Fruit fly (Drosophila melanogaster) whole organism, embryonic: ENCODE results near the gene Dbx.

Experiments
- Atf6 ChIP-seq: fragments of 200-800 bp; sonication (Bioruptor generic); IDR thresholded peaks from 2 replicates; pipeline ENCODE4 v1.3.6; 2022; ENCODE audit warnings: missing biosample characterization, missing genetic modification characterization
- Bdp1 ChIP-seq: fragments of 200-800 bp; sonication (Bioruptor generic); optimal IDR thresholded peaks from 3 replicates; lab custom pipeline; 2016; ENCODE audit warnings: missing biosample characterization, missing genetic modification characterization
- CG13775 ChIP-seq: fragments of 200-800 bp; sonication (Bioruptor generic); optimal IDR thresholded peaks from 3 replicates; lab custom pipeline; 2017; ENCODE audit warnings: missing biosample characterization, mild to moderate bottlenecking, missing genetic modification characterization
- CG14441 ChIP-seq: fragments of 200-800 bp; sonication (Bioruptor generic); IDR thresholded peaks from 2 replicates; pipeline ENCODE4 v1.3.6; 2022; ENCODE audit warnings: missing biosample characterization, missing genetic modification characterization
- CG14710 ChIP-seq: fragments of 200-800 bp; sonication (Bioruptor generic); optimal IDR thresholded peaks from 3 replicates; lab custom pipeline; 2019; ENCODE audit warnings: missing biosample characterization, mild to moderate bottlenecking, missing genetic modification characterization, moderate library complexity
- CG15011 ChIP-seq: fragments of 200-800 bp; sonication (Bioruptor generic); optimal IDR thresholded peaks from 3 replicates; lab custom pipeline; 2018; ENCODE audit warnings: missing biosample characterization, mild to moderate bottlenecking, missing genetic modification characterization
- CG15269 ChIP-seq: fragments of 200-800 bp; sonication (Bioruptor generic); optimal IDR thresholded peaks from 2 replicates; lab custom pipeline; 2018; ENCODE audit warnings: missing biosample characterization, mild to moderate bottlenecking, missing genetic modification characterization, moderate library complexity
- CG15514 ChIP-seq: fragments of 200-800 bp; sonication (Bioruptor generic); optimal IDR thresholded peaks from 3 replicates; lab custom pipeline; 2017; ENCODE audit warnings: missing biosample characterization, missing genetic modification characterization, mild to moderate bottlenecking, moderate library complexity, missing genetic modification reagents
- CG16813 ChIP-seq: fragments of 200-800 bp; sonication (Bioruptor generic); IDR thresholded peaks from 3 replicates; pipeline ENCODE4 v1.3.6; 2022; ENCODE audit warnings: missing biosample characterization, missing genetic modification characterization; ENCODE audit not compliant: partially characterized antibody
- CG18476 ChIP-seq: fragments of 200-800 bp; sonication (Bioruptor generic); optimal IDR thresholded peaks from 2 replicates; lab custom pipeline; 2016; ENCODE audit warnings: missing biosample characterization, mild to moderate bottlenecking, missing genetic modification characterization
- CG2116 ChIP-seq: fragments of 200-800 bp; sonication (Bioruptor generic); optimal IDR thresholded peaks from 3 replicates; lab custom pipeline; 2018; ENCODE audit warnings: missing biosample characterization, mild to moderate bottlenecking, missing genetic modification characterization
- CG2129 ChIP-seq: fragments of 200-800 bp; sonication (Bioruptor generic); IDR thresholded peaks from 2 replicates; pipeline ENCODE4 v1.3.6; 2022; ENCODE audit warnings: missing biosample characterization, missing genetic modification characterization; ENCODE audit not compliant: partially characterized antibody
- CG32767 ChIP-seq: fragments of 200-800 bp; sonication (Bioruptor generic); IDR thresholded peaks from 2 replicates; pipeline ENCODE4 v1.3.6; 2022; ENCODE audit warnings: missing biosample characterization, missing genetic modification characterization
- CG32772 ChIP-seq: fragments of 200-800 bp; sonication (Bioruptor generic); IDR thresholded peaks from 2 replicates; pipeline ENCODE4 v1.3.6; 2022; ENCODE audit warnings: missing biosample characterization, missing genetic modification characterization
- CG33213 ChIP-seq: fragments of 200-800 bp; sonication (Bioruptor generic); optimal IDR thresholded peaks from 3 replicates; lab custom pipeline; 2016; ENCODE audit warnings: missing biosample characterization, missing genetic modification characterization
- CG34422 ChIP-seq: fragments of 200-800 bp; sonication (Bioruptor generic); IDR thresholded peaks from 3 replicates; pipeline ENCODE4 v1.3.6; 2022; ENCODE audit warnings: missing biosample characterization, missing genetic modification characterization
- CG6175 ChIP-seq: fragments of 200-800 bp; sonication (Bioruptor generic); IDR thresholded peaks from 3 replicates; pipeline ENCODE4 v1.3.6; 2022; ENCODE audit warnings: missing biosample characterization, missing genetic modification characterization
- CG6791 ChIP-seq: fragments of 200-800 bp; sonication (Bioruptor generic); IDR thresholded peaks from 3 replicates; pipeline ENCODE4 v1.3.6; 2022; ENCODE audit warnings: missing biosample characterization, missing genetic modification characterization; ENCODE audit not compliant: partially characterized antibody
- CG9727 ChIP-seq: fragments of 200-800 bp; sonication (Bioruptor generic); optimal IDR thresholded peaks from 3 replicates; lab custom pipeline; 2017; ENCODE audit warnings: missing biosample characterization, mild to moderate bottlenecking, missing genetic modification characterization
- CG9817 ChIP-seq: fragments of 200-800 bp; sonication (Bioruptor generic); optimal IDR thresholded peaks from 2 replicates; lab custom pipeline; 2018; ENCODE audit warnings: missing biosample characterization, mild to moderate bottlenecking, missing genetic modification characterization, moderate library complexity
- Drgx ChIP-seq: fragments of 200-800 bp; sonication (Bioruptor generic); IDR thresholded peaks from 2 replicates; pipeline ENCODE4 v1.3.6; 2022; ENCODE audit warnings: missing biosample characterization, missing genetic modification characterization
- Gug ChIP-seq: fragments of 200-800 bp; sonication (Bioruptor generic); IDR thresholded peaks from 4 replicates; pipeline ENCODE4 v1.3.6; 2022; ENCODE audit warnings: missing biosample characterization, missing genetic modification characterization
- H2.0 ChIP-seq: fragments of 200-800 bp; sonication (Bioruptor generic); IDR thresholded peaks from 2 replicates; pipeline ENCODE4 v1.3.6; 2022; ENCODE audit warnings: missing biosample characterization, missing genetic modification characterization
- HmgZ ChIP-seq: fragments of 200-800 bp; sonication (Bioruptor generic); optimal IDR thresholded peaks from 2 replicates; lab custom pipeline; 2018; ENCODE audit warnings: missing biosample characterization, mild to moderate bottlenecking, missing genetic modification characterization
- Hsf ChIP-seq: fragments of 200-800 bp; sonication (Bioruptor generic); optimal IDR thresholded peaks from 3 replicates; lab custom pipeline; 2016; ENCODE audit warnings: missing biosample characterization, missing genetic modification characterization
- MBD-R2 ChIP-seq: fragments of 200-800 bp; sonication (Bioruptor generic); IDR thresholded peaks from 2 replicates; pipeline ENCODE4 v1.3.6; 2022; ENCODE audit warnings: missing biosample characterization, missing genetic modification characterization
- Neu2 ChIP-seq: fragments of 200-800 bp; sonication (Bioruptor generic); optimal IDR thresholded peaks from 3 replicates; lab custom pipeline; 2016; ENCODE audit warnings: missing biosample characterization, missing genetic modification characterization, borderline replicate concordance
- Opbp ChIP-seq: fragments of 200-800 bp; sonication (Bioruptor generic); IDR thresholded peaks from 3 replicates; pipeline ENCODE4 v1.3.6; 2022; ENCODE audit warnings: missing biosample characterization, missing genetic modification characterization; ENCODE audit not compliant: partially characterized antibody
- Sin3A ChIP-seq: fragments of >200 bp; optimal IDR thresholded peaks from 2 replicates; lab custom pipeline; 2018
- Sry-δ ChIP-seq: fragments of 200-800 bp; sonication (Bioruptor generic); optimal IDR thresholded peaks from 2 replicates; lab custom pipeline; 2016; ENCODE audit warnings: missing biosample characterization, missing genetic modification characterization
- Xbp1 ChIP-seq: fragments of 200-800 bp; sonication (Bioruptor generic); optimal IDR thresholded peaks from 3 replicates; lab custom pipeline; 2016; ENCODE audit warnings: missing biosample characterization, mild to moderate bottlenecking, missing genetic modification characterization
- amos ChIP-seq: fragments of 200-800 bp; sonication (Bioruptor generic); IDR thresholded peaks from 2 replicates; pipeline ENCODE4 v1.3.6; 2022; ENCODE audit warnings: missing biosample characterization, missing genetic modification characterization; ENCODE audit not compliant: partially characterized antibody
- bbx ChIP-seq: fragments of 200-800 bp; sonication (Bioruptor generic); IDR thresholded peaks from 2 replicates; pipeline ENCODE4 v1.3.6; 2022; ENCODE audit warnings: missing biosample characterization, missing genetic modification characterization; ENCODE audit not compliant: partially characterized antibody
- crol ChIP-seq: fragments of 200-800 bp; sonication (Bioruptor generic); IDR thresholded peaks from 2 replicates; pipeline ENCODE4 v1.3.6; 2022; ENCODE audit warnings: missing biosample characterization, missing genetic modification characterization
- hb ChIP-seq: fragments of 200-800 bp; sonication (Bioruptor generic); IDR thresholded peaks from 3 replicates; pipeline ENCODE4 v1.3.6; 2022; ENCODE audit warnings: missing biosample characterization, missing genetic modification characterization; ENCODE audit not compliant: partially characterized antibody
- hbn ChIP-seq: fragments of 200-800 bp; sonication (Bioruptor generic); IDR thresholded peaks from 2 replicates; pipeline ENCODE4 v1.3.6; 2022; ENCODE audit warnings: missing biosample characterization, missing genetic modification characterization; ENCODE audit not compliant: partially characterized antibody
- nerfin-2 ChIP-seq: fragments of 200-800 bp; sonication (Bioruptor generic); IDR thresholded peaks from 2 replicates; pipeline ENCODE4 v1.3.6; 2022; ENCODE audit warnings: missing biosample characterization, missing genetic modification characterization; ENCODE audit not compliant: partially characterized antibody
- prd ChIP-seq, 3 experiments: fragments of >200 bp in 2 of 3; fragments of 200-800 bp in 1 of 3; sonication (Bioruptor generic) in 1 of 3; optimal IDR thresholded peaks in 2 of 3; IDR thresholded peaks in 1 of 3; 2 replicates in 2 of 3; 3 replicates in 1 of 3; pipeline versions ENCODE4 v1.3.6 to Lab custom; 2017 to 2022; ENCODE audit warnings: missing biosample characterization in 1 of 3, missing genetic modification characterization in 1 of 3
- pros ChIP-seq: fragments of 200-800 bp; sonication (Bioruptor generic); optimal IDR thresholded peaks from 3 replicates; lab custom pipeline; 2019; ENCODE audit warnings: missing biosample characterization, mild to moderate bottlenecking, missing genetic modification characterization, moderate library complexity
- pzg ChIP-seq: fragments of 200-800 bp; sonication (Bioruptor generic); optimal IDR thresholded peaks from 3 replicates; lab custom pipeline; 2018; ENCODE audit warnings: missing biosample characterization, mild to moderate bottlenecking, missing genetic modification characterization, moderate library complexity
- shn ChIP-seq: fragments of 200-800 bp; sonication (Bioruptor generic); optimal IDR thresholded peaks from 3 replicates; lab custom pipeline; 2016; ENCODE audit warnings: missing biosample characterization, missing genetic modification characterization
- sna ChIP-seq: fragments of 200-800 bp; sonication (Bioruptor generic); IDR thresholded peaks from 2 replicates; pipeline ENCODE4 v1.3.6; 2022; ENCODE audit warnings: missing biosample characterization, missing genetic modification characterization; ENCODE audit not compliant: partially characterized antibody
- tna ChIP-seq: fragments of 200-800 bp; sonication (Bioruptor generic); IDR thresholded peaks from 2 replicates; pipeline ENCODE4 v1.3.6; 2022; ENCODE audit warnings: missing biosample characterization, missing genetic modification characterization; ENCODE audit not compliant: partially characterized antibody
- unc-4 ChIP-seq: fragments of 200-800 bp; sonication (Bioruptor generic); IDR thresholded peaks from 2 replicates; pipeline ENCODE4 v1.3.6; 2022; ENCODE audit warnings: missing biosample characterization, missing genetic modification characterization; ENCODE audit not compliant: partially characterized antibody
- vnd ChIP-seq: fragments of 200-800 bp; sonication (Bioruptor generic); IDR thresholded peaks from 3 replicates; pipeline ENCODE4 v1.3.6; 2022; ENCODE audit warnings: missing biosample characterization, missing genetic modification characterization; ENCODE audit not compliant: partially characterized antibody
- zen2 ChIP-seq: fragments of 200-800 bp; sonication (Bioruptor generic); IDR thresholded peaks from 3 replicates; pipeline ENCODE4 v1.3.6; 2022; ENCODE audit warnings: missing biosample characterization, missing genetic modification characterization; ENCODE audit not compliant: partially characterized antibody

The Dbx gene

dm6 chr3L:1947463-1948126, 26.5 kb downstream of the Dbx start, which contains the start of the genes mu2 and Cnb (continued):
- TF ChIP-seq bbx (GFP tag; lab: Robert Waterston, UW) (peak; percentile 62), CG15011 (GFP tag; lab: Kevin White, UChicago) (no peak), Bdp1 (GFP tag; lab: Kevin White, UChicago) (peak; percentile 10), CG34422 (GFP tag; lab: Robert Waterston, UW) (peak; percentile 40; the same call in 1 of the 3 replicates), MBD-R2 (GFP tag; lab: Robert Waterston, UW) (peak; percentile 92), Atf6 (GFP tag; lab: Robert Waterston, UW) (no peak), amos (GFP tag; lab: Robert Waterston, UW) (peak; percentile 76), Gug (0 out of 4 replicates have a peak, but pooled peaks have one; percentile 27), CG2129 (GFP tag; lab: Robert Waterston, UW) (peak; percentile 71), prd (optimal IDR thresholded peaks at IDR 0.05; lab: Kevin White, UChicago) (no peak), prd (GFP tag; IDR thresholded peaks at IDR 0.05; lab: Robert Waterston, UW) (0 out of 3 replicates have a peak, but pooled peaks have one; percentile 18), Neu2 (GFP tag; lab: Kevin White, UChicago) (no peak), Sin3A (lab: Kevin White, UChicago) (peak; percentile 90), zen2 (peak; percentile 75; the same call in 2 of the 3 replicates), vnd (GFP tag; lab: Robert Waterston, UW) (peak; percentile 72), CG14710 (tag; lab: Kevin White, UChicago) (peak; percentile 79), CG15514 (peak; percentile 80), CG13775 (peak; percentile 35), shn (peak; percentile 15), pzg (peak; percentile 59), CG33213 (GFP tag; lab: Kevin White, UChicago) (no peak), nerfin-2 (peak; percentile 60; the same call in 1 of the 2 replicates), hb (GFP tag; lab: Robert Waterston, UW) (peak; percentile 73), HmgZ (peak; percentile 21), CG15269 (no peak), CG14441 (GFP tag; lab: Robert Waterston, UW) (0 out of 2 replicates have a peak, but pooled peaks have one; percentile 18), CG18476 (GFP tag; lab: Kevin White, UChicago) (peak; percentile 2), Xbp1 (GFP tag; lab: Kevin White, UChicago) (peak; percentile 51), Sry-δ (GFP tag; lab: Kevin White, UChicago) (peak; percentile 73), Drgx (GFP tag; lab: Robert Waterston, UW) (no peak), Opbp (GFP tag; lab: Robert Waterston, UW) (peak; percentile 78; the same call in 2 of the 3 replicates), CG6791 (GFP tag; lab: Robert Waterston, UW) (peak; percentile 60), CG2116 (peak; percentile 74), hbn (GFP tag; lab: Robert Waterston, UW) (peak; percentile 82), CG9727 (peak; percentile 30), CG16813 (GFP tag; lab: Robert Waterston, UW) (peak; percentile 86), CG32767 (0 out of 2 replicates have a peak, but pooled peaks have one; percentile 20), tna (GFP tag; lab: Robert Waterston, UW) (peak; percentile 21; the same call in 1 of the 2 replicates), CG6175 (GFP tag; lab: Robert Waterston, UW) (no peak), pros (GFP tag; lab: Kevin White, UChicago) (no peak), CG9817 (tag; lab: Kevin White, UChicago) (peak; percentile 2), CG32772 (GFP tag; lab: Robert Waterston, UW) (peak; percentile 11; the same call in 1 of the 2 replicates), Hsf (GFP tag; lab: Kevin White, UChicago) (peak; percentile 22), sna (GFP tag; lab: Robert Waterston, UW) (peak; percentile 67; the same call in 1 of the 2 replicates), unc-4 (GFP tag; lab: Robert Waterston, UW) (peak; percentile 79), H2.0 (GFP tag; lab: Robert Waterston, UW) (no peak), crol (GFP tag; lab: Robert Waterston, UW) (peak; percentile 96)
